Fruit fly (Drosophila melanogaster): ENCODE results near the gene CG9231.
A peak's percentile ranks its signal among the peaks of the same experiment; 100 is the strongest.

Gene CG9231

dm6 chr3L:19560695-19561246 lies 25.0 kb downstream of the CG9231 start (continued):
- peak; percentile 92 for TF ChIP-seq al (GFP tag; IDR thresholded peaks at IDR 0.05)
- TF ChIP-seq CG4282 (GFP tag; optimal IDR thresholded peaks at IDR 0.05): peak; percentile 80
- peak; percentile 91 for TF ChIP-seq maf-S (GFP tag; optimal IDR thresholded peaks at IDR 0.05)
- peak; percentile 92 for TF ChIP-seq CG4854 (GFP tag; optimal IDR thresholded peaks at IDR 0.05)
- TF ChIP-seq lilli (GFP tag; optimal IDR thresholded peaks at IDR 0.05): peak; percentile 97
- peak; percentile 77 for TF ChIP-seq CG6683 (GFP tag; optimal IDR thresholded peaks at IDR 0.05)
- TF ChIP-seq zfh2 (GFP tag; optimal IDR thresholded peaks at IDR 0.05): peak; percentile 90
- TF ChIP-seq ind (GFP tag; optimal IDR thresholded peaks at IDR 0.05): peak; percentile 91
- no peak for TF ChIP-seq unc-4 (GFP tag; IDR thresholded peaks at IDR 0.05; ENCODE audit: partially characterized antibody)
- peak; percentile 92 for TF ChIP-seq fd64A (GFP tag; optimal IDR thresholded peaks at IDR 0.05)
- no peak for TF ChIP-seq Scr (GFP tag; IDR thresholded peaks at IDR 0.05; ENCODE audit: partially characterized antibody)
- TF ChIP-seq CG6689 (GFP tag; IDR thresholded peaks at IDR 0.05): peak; percentile 95
- TF ChIP-seq vnd (GFP tag; IDR thresholded peaks at IDR 0.05; ENCODE audit: partially characterized antibody): no peak
- TF ChIP-seq CG2202 (tag; optimal IDR thresholded peaks at IDR 0.05): peak; percentile 94
- peak; percentile 95 for TF ChIP-seq CG31441 (GFP tag; IDR thresholded peaks at IDR 0.05)
- TF ChIP-seq Sin3A (optimal IDR thresholded peaks at IDR 0.05): no peak
- TF ChIP-seq CG4820 (GFP tag; optimal IDR thresholded peaks at IDR 0.05): peak; percentile 95
- peak; percentile 96 for TF ChIP-seq CG1233 (GFP tag; optimal IDR thresholded peaks at IDR 0.05)
- TF ChIP-seq Ssrp (tag; optimal IDR thresholded peaks at IDR 0.05): peak; percentile 94
- peak; percentile 90 for TF ChIP-seq CG4707 (GFP tag; optimal IDR thresholded peaks at IDR 0.05)
- TF ChIP-seq CG2875 (GFP tag; optimal IDR thresholded peaks at IDR 0.05): peak; percentile 92
- TF ChIP-seq CG30431 (GFP tag; optimal IDR thresholded peaks at IDR 0.05): peak; percentile 96
- TF ChIP-seq CG4328 (GFP tag; optimal IDR thresholded peaks at IDR 0.05): peak; percentile 94
- TF ChIP-seq CG17568 (GFP tag; optimal IDR thresholded peaks at IDR 0.05): peak; percentile 93
- TF ChIP-seq kay (GFP tag; optimal IDR thresholded peaks at IDR 0.05): peak; percentile 87
- TF ChIP-seq Xbp1 (GFP tag; optimal IDR thresholded peaks at IDR 0.05): peak; percentile 95
- peak; percentile 92 for TF ChIP-seq CG3726 (GFP tag; IDR thresholded peaks at IDR 0.05)
- no peak for TF ChIP-seq hbn (GFP tag; IDR thresholded peaks at IDR 0.05; ENCODE audit: partially characterized antibody)
- TF ChIP-seq NK7.1 (GFP tag; optimal IDR thresholded peaks at IDR 0.05): peak; percentile 68
- peak; percentile 88 for TF ChIP-seq ase (GFP tag; IDR thresholded peaks at IDR 0.05)
- TF ChIP-seq HmgZ (tag; optimal IDR thresholded peaks at IDR 0.05): peak; percentile 95
- TF ChIP-seq dmrt11E (tag; optimal IDR thresholded peaks at IDR 0.05): peak; percentile 98
- TF ChIP-seq Mad (GFP tag; optimal IDR thresholded peaks at IDR 0.05): peak; percentile 93
- TF ChIP-seq Bteb2 (GFP tag; optimal IDR thresholded peaks at IDR 0.05): peak; percentile 93
- TF ChIP-seq trh (GFP tag; optimal IDR thresholded peaks at IDR 0.05): peak; percentile 94
- peak; percentile 96 for TF ChIP-seq sens-2 (GFP tag; IDR thresholded peaks at IDR 0.05)
- peak; percentile 76; the same call in 1 of the 2 replicates for TF ChIP-seq CG16779 (GFP tag; IDR thresholded peaks at IDR 0.05)
- peak; percentile 91 for TF ChIP-seq Fer2 (tag; optimal IDR thresholded peaks at IDR 0.05)
- peak; percentile 67 for TF ChIP-seq da (GFP tag; optimal IDR thresholded peaks at IDR 0.05)
- peak; percentile 92 for TF ChIP-seq CG10431 (GFP tag; optimal IDR thresholded peaks at IDR 0.05)
- TF ChIP-seq CG17829 (tag; optimal IDR thresholded peaks at IDR 0.05): peak; percentile 98
- peak; percentile 86 for TF ChIP-seq Nf-YA (GFP tag; IDR thresholded peaks at IDR 0.05)
- peak; percentile 93 for TF ChIP-seq croc (GFP tag; conservative IDR thresholded peaks at IDR 0.05)
- TF ChIP-seq CG10321 (GFP tag; IDR thresholded peaks at IDR 0.05): peak; percentile 67; the same call in 1 of the 2 replicates
- TF ChIP-seq CG11247 (GFP tag; IDR thresholded peaks at IDR 0.05): peak; percentile 93
- TF ChIP-seq CG2129 (GFP tag; IDR thresholded peaks at IDR 0.05; ENCODE audit: partially characterized antibody): no peak
- peak; percentile 75 for TF ChIP-seq emc (GFP tag; optimal IDR thresholded peaks at IDR 0.05)
- TF ChIP-seq Bdp1 (GFP tag; optimal IDR thresholded peaks at IDR 0.05): peak; percentile 86
- peak; percentile 90 for TF ChIP-seq CG4617 (GFP tag; optimal IDR thresholded peaks at IDR 0.05; ENCODE audit: borderline replicate concordance)
- peak; percentile 92 to 94 for TF ChIP-seq Pdp1 (GFP tag; optimal IDR thresholded peaks at IDR 0.05)

All from whole organism, embryonic.